ENCODE assay signal across 2 fruit fly cellular contexts in the genomic region with DNA sequence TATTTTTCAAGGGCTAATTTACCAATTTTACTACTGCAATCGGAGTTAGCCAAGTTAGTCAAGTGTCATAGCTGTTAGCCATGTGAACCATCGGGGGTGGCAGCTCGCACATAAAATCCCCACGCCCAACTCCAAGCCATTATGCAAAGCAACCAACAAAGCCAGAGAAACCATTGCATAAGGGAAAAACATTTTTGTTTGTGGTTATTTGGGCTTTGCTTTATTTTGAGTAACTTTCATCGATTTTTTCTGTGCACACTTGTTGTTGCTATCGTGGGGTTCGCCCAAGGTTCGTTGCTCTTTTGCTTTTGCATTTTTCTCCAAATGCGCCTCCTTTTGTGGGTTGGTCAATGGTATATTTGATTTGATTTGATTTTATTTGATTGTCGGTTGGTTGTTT.
TF ChIP-seq lines count a peak whose summit lies in the region.

No protein-coding gene starts in this region.

- no peak for TF ChIP-seq CTCF in whole organism, embryonic (GFP tag; optimal IDR thresholded peaks at IDR 0.05; lab: Kevin White, UChicago)

TF ChIP-seq in whole organism, embryonic, 481 proteins besides CTCF, POLR2A, EP300 and RAD21:
- no peak for TF ChIP-seq NC2α (GFP tag; optimal IDR thresholded peaks at IDR 0.05; lab: Kevin White, UChicago)
- 0 out of 3 replicates have a peak, but pooled peaks have one; percentile 7 for TF ChIP-seq CG2199 (GFP tag; IDR thresholded peaks at IDR 0.05; lab: Robert Waterston, UW)
- TF ChIP-seq scrt (GFP tag; optimal IDR thresholded peaks at IDR 0.05; lab: Kevin White, UChicago): peak; percentile 3
- peak; percentile 25 for TF ChIP-seq abd-A (tag; optimal IDR thresholded peaks at IDR 0.05; lab: Kevin White, UChicago)
- TF ChIP-seq CG7271 (tag; optimal IDR thresholded peaks at IDR 0.05; lab: Kevin White, UChicago): no peak
- peak; percentile 33 for TF ChIP-seq sqz (GFP tag; optimal IDR thresholded peaks at IDR 0.05; lab: Kevin White, UChicago)
- TF ChIP-seq CG18011 (GFP tag; optimal IDR thresholded peaks at IDR 0.05; lab: Kevin White, UChicago): peak; percentile 90
- no peak for TF ChIP-seq dmrt99B (tag; optimal IDR thresholded peaks at IDR 0.05; lab: Kevin White, UChicago)
- TF ChIP-seq CG5180 (GFP tag; optimal IDR thresholded peaks at IDR 0.05; lab: Kevin White, UChicago): peak; percentile 5
- peak; percentile 92 for TF ChIP-seq onecut (GFP tag; IDR thresholded peaks at IDR 0.05; lab: Robert Waterston, UW)
- peak in 1 of 2 experiments; percentile 86 for TF ChIP-seq Pdp1 (GFP tag; optimal IDR thresholded peaks at IDR 0.05; lab: Kevin White, UChicago)
- TF ChIP-seq vvl (GFP tag; IDR thresholded peaks at IDR 0.05; lab: Robert Waterston, UW): peak; percentile 57; the same call in 1 of the 2 replicates
- TF ChIP-seq CG11696 (GFP tag; IDR thresholded peaks at IDR 0.05; lab: Robert Waterston, UW): peak; percentile 8; the same call in 1 of the 2 replicates
TF ChIP-seq in whole organism, embryonic: peak in this region for 10.

TF ChIP-seq in whole organism, prepupa, 60 proteins besides CTCF, POLR2A, EP300 and RAD21:
- peak; percentile 13 for TF ChIP-seq CG6276 (GFP tag; optimal IDR thresholded peaks at IDR 0.05; lab: Kevin White, UChicago)
- no peak for TF ChIP-seq spab (GFP tag; optimal IDR thresholded peaks at IDR 0.05; lab: Kevin White, UChicago)
